Worm (Caenorhabditis elegans) whole organism, early embryonic: Measurements from ENCODE around the gene fbxa-136.

Experiments used
- B0310.2 ChIP-seq: sonication (generic microtip); optimal IDR thresholded peaks from 2 replicates; lab custom pipeline; 2016; ENCODE audit warnings: mild to moderate bottlenecking, missing genetic modification characterization, missing compliant biosample characterization
- F13C5.2 ChIP-seq: sonication (generic microtip); optimal IDR thresholded peaks from 2 replicates; lab custom pipeline; 2017; ENCODE audit warnings: mild to moderate bottlenecking, missing genetic modification characterization, inconsistent platforms, missing compliant biosample characterization
- aly-1 ChIP-seq: sonication (generic microtip); optimal IDR thresholded peaks from 2 replicates; lab custom pipeline; 2016; ENCODE audit warnings: missing genetic modification characterization, missing compliant biosample characterization
- ama-1 ChIP-seq: fragments of 150-350 bp; optimal IDR thresholded peaks from 2 replicates; lab custom pipeline; 2014
- ceh-13 ChIP-seq: fragments of 200-800 bp; sonication (Bioruptor generic); optimal IDR thresholded peaks from 2 replicates; lab custom pipeline; 2018; ENCODE audit warnings: mild to moderate bottlenecking, missing genetic modification characterization, missing compliant biosample characterization
- ceh-36 ChIP-seq: sonication (generic microtip); optimal IDR thresholded peaks from 2 replicates; lab custom pipeline; 2016; ENCODE audit warnings: missing genetic modification characterization, inconsistent platforms, missing compliant biosample characterization
- ets-7 ChIP-seq: sonication (generic microtip); optimal IDR thresholded peaks from 2 replicates; lab custom pipeline; 2016; ENCODE audit warnings: missing genotype, missing genetic modification characterization, missing compliant biosample characterization
- flt-1 ChIP-seq: fragments of 200-800 bp; sonication (Bioruptor generic); IDR thresholded peaks from 2 replicates; pipeline ENCODE4 v1.3.6; 2022; ENCODE audit warnings: missing genetic modification characterization, missing compliant biosample characterization
- hmbx-1 ChIP-seq: sonication (generic microtip); optimal IDR thresholded peaks from 2 replicates; lab custom pipeline; 2016; ENCODE audit warnings: mild to moderate bottlenecking, missing genetic modification characterization, missing compliant biosample characterization
- hmg-4 ChIP-seq: fragments of 200-800 bp; sonication (Bioruptor generic); optimal IDR thresholded peaks from 2 replicates; lab custom pipeline; 2018; ENCODE audit warnings: mild to moderate bottlenecking, missing genetic modification characterization, missing compliant biosample characterization
- hnd-1 ChIP-seq: sonication (generic microtip); optimal IDR thresholded peaks from 2 replicates; lab custom pipeline; 2016; ENCODE audit warnings: missing genetic modification characterization, missing compliant biosample characterization
- pes-1 ChIP-seq: fragments of 200-800 bp; sonication (Bioruptor generic); IDR thresholded peaks from 2 replicates; pipeline ENCODE4 v1.3.6; 2022; ENCODE audit warnings: missing genetic modification reagents, missing genetic modification characterization, missing compliant biosample characterization
- scrt-1 ChIP-seq: fragments of 200-800 bp; sonication (Bioruptor generic); IDR thresholded peaks from 2 replicates; pipeline ENCODE4 v1.3.6; 2022; ENCODE audit warnings: missing genetic modification characterization, missing compliant biosample characterization
- sea-1 ChIP-seq: fragments of 200-800 bp; sonication (Bioruptor generic); conservative IDR thresholded peaks from 2 replicates; pipeline ENCODE4 v1.3.6; 2022; ENCODE audit warnings: missing genetic modification characterization, missing compliant biosample characterization
- tbx-11 ChIP-seq: fragments of 200-800 bp; sonication (Bioruptor generic); IDR thresholded peaks from 2 replicates; pipeline ENCODE4 v1.3.6; 2022; ENCODE audit warnings: missing genetic modification characterization, missing compliant biosample characterization
- tbx-37 ChIP-seq: fragments of 200-800 bp; sonication (Bioruptor generic); conservative IDR thresholded peaks from 2 replicates; pipeline ENCODE4 v1.3.6; 2022; ENCODE audit warnings: missing genetic modification reagents, missing genetic modification characterization, missing compliant biosample characterization
- tra-4 ChIP-seq: sonication (generic microtip); optimal IDR thresholded peaks from 2 replicates; lab custom pipeline; 2017; ENCODE audit warnings: missing genetic modification characterization, missing compliant biosample characterization

The fbxa-136 gene

DNA sequence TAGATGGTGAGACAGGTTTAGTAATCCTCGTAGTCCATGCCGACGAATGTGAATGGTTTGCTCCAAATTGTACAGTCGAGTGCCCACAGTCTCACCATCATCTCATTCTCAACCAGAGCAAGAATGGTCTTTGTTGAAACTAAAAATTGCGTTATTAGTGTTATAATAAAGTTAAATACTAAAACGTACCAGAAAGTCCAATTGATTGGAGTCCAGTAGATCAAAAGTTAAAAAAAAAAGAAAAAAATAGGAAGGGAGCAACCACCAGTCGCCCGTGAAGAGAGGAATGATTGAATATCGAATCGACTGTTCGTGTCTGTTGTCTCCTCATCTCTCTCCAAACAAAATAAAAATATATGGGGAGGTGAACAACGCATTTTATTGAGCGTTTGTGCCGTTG, 9.7 kb downstream of the fbxa-136 start, which contains the start of gene C18D4.12:
Gene C18D4.12 (minus strand): TSS at position 101 of the 400 bp plus-strand sequence.
- TF ChIP-seq tbx-11 (GFP tag; lab: Robert Waterston, UW) = no peak
- TF ChIP-seq scrt-1 (GFP tag; lab: Robert Waterston, UW) = no peak
- TF ChIP-seq B0310.2 (tag; lab: Kevin White, UChicago) = no peak
- no peak for TF ChIP-seq ama-1 (lab: Kevin White, UChicago)
- no peak for TF ChIP-seq tra-4
- no peak for TF ChIP-seq flt-1 (GFP tag; lab: Robert Waterston, UW)
- no peak for TF ChIP-seq ets-7 (tag; lab: Kevin White, UChicago)
- TF ChIP-seq hmg-4 = no peak
- no peak for TF ChIP-seq hmbx-1 (tag; lab: Kevin White, UChicago)
- no peak for TF ChIP-seq F13C5.2 (tag; lab: Kevin White, UChicago)
- no peak for TF ChIP-seq pes-1
- no peak for TF ChIP-seq tbx-37 (GFP tag; lab: Robert Waterston, UW)
- no peak for TF ChIP-seq aly-1 (tag; lab: Kevin White, UChicago)
- TF ChIP-seq sea-1 = no peak
- TF ChIP-seq ceh-36 (tag; lab: Kevin White, UChicago) = no peak

DNA sequence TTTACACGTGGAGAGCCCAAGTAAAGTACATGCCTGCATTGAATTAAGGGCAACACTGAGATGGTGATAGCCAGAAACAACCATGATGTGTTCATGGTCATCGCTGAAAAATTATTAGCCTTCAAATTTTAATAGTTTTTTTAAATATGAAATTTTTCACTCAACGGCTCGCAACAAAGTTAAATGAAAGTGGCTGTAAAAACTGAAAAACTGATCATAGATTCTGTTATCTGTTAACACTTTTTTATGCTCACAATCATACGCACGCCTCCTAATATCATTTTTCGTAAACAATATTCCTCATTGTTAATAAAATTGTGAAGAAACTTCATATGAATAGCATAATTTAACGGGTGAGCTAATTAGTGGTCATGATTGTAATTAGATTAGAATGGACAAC, 10.6 kb downstream of the fbxa-136 start, which contains the start of gene C18D4.4:
Gene C18D4.4 (minus strand): TSS at position 101 of the 400 bp plus-strand sequence.
- TF ChIP-seq hmbx-1 (tag; lab: Kevin White, UChicago) (no peak), ceh-36 (tag; lab: Kevin White, UChicago) (no peak), sea-1 (no peak), pes-1 (no peak), tbx-11 (GFP tag; lab: Robert Waterston, UW) (no peak), hnd-1 (tag; lab: Kevin White, UChicago) (no peak), F13C5.2 (tag; lab: Kevin White, UChicago) (no peak)

ce11 chrV:17532686-17533085, 11.9 kb downstream of the fbxa-136 start, which contains the start of gene C18D4.3:
Gene C18D4.3 (minus strand): TSS chrV:17532786.
- TF ChIP-seq tbx-37 (GFP tag; lab: Robert Waterston, UW) (no peak), tra-4 (no peak), pes-1 (no peak), ceh-36 (tag; lab: Kevin White, UChicago) (no peak), sea-1 (no peak), scrt-1 (GFP tag; lab: Robert Waterston, UW) (no peak), ets-7 (tag; lab: Kevin White, UChicago) (no peak), ama-1 (lab: Kevin White, UChicago) (no peak), F13C5.2 (tag; lab: Kevin White, UChicago) (no peak)

DNA sequence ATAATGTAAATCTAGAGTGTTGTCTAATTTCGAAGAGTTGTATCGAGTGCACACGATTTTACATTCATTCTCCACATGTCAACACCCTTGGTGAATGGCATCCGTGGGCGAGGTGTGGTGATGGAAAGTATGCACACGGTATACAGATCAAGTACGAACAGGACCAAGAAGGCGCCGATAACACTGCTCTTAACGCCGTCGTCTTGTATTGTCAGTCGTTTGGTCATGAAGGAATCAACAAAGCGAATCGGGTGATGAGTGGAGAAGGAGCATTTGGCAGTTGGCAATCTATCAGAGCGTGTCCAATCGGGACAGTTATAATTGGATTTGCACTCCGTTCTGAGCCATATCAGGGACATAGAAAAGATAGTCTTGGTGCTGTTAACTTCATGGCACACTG, 12.4 kb downstream of the fbxa-136 start:
- TF ChIP-seq tbx-11 (GFP tag; lab: Robert Waterston, UW) (no peak), pes-1 (no peak), ceh-13 (no peak), sea-1 (no peak), hnd-1 (tag; lab: Kevin White, UChicago) (no peak), F13C5.2 (tag; lab: Kevin White, UChicago) (no peak), ama-1 (lab: Kevin White, UChicago) (no peak), B0310.2 (tag; lab: Kevin White, UChicago) (no peak), tbx-37 (GFP tag; lab: Robert Waterston, UW) (no peak), ets-7 (tag; lab: Kevin White, UChicago) (no peak), hmbx-1 (tag; lab: Kevin White, UChicago) (no peak), scrt-1 (GFP tag; lab: Robert Waterston, UW) (no peak), ceh-36 (tag; lab: Kevin White, UChicago) (no peak), flt-1 (GFP tag; lab: Robert Waterston, UW) (no peak), tra-4 (no peak)

DNA sequence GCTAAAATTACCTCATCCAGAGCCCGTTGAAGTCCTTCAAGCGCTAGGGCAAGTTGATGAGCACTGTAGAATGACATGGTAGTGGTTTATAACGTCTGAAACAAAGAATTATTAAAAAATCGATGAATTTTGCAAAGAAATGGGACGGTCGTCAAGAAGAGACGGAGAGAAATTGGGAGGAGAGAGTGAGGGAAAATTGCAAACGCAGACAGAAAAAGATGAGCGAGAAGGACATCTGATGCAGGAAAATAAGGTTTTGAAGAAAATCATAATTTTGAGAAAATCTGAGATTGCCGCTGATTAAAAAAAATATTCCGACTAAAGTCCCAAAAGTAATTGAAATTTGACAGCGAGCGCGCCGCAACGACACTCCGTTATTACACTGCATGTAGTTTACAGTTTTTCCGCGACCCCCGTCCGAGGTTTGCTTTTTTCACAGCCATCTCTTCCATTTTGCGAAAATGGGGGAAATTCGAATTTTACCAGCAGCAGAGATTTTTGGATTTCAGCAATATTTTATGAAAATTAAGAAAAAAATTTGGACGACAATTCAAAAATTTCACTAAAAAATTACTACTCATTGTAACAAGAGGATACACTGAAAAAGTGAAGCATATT, 17.6 kb downstream of the fbxa-136 start, which contains the start of gene C18D4.6:
Gene C18D4.6 (minus strand): TSS at position 97 of the 618 bp plus-strand sequence.
- TF ChIP-seq ama-1 (lab: Kevin White, UChicago) (no peak), hnd-1 (tag; lab: Kevin White, UChicago) (no peak), B0310.2 (tag; lab: Kevin White, UChicago) (no peak), aly-1 (tag; lab: Kevin White, UChicago) (no peak), tbx-11 (GFP tag; lab: Robert Waterston, UW) (no peak), pes-1 (no peak), ceh-13 (no peak), tra-4 (no peak), sea-1 (no peak), scrt-1 (GFP tag; lab: Robert Waterston, UW) (no peak), tbx-37 (GFP tag; lab: Robert Waterston, UW) (no peak), ceh-36 (tag; lab: Kevin White, UChicago) (no peak), ets-7 (tag; lab: Kevin White, UChicago) (no peak), hmbx-1 (tag; lab: Kevin White, UChicago) (no peak), F13C5.2 (tag; lab: Kevin White, UChicago) (no peak), hmg-4 (no peak)

- TF ChIP-seq ets-7 (tag; lab: Kevin White, UChicago) = no peak
- TF ChIP-seq hmbx-1 (tag; lab: Kevin White, UChicago) = no peak
- no peak for TF ChIP-seq F13C5.2 (tag; lab: Kevin White, UChicago)
- TF ChIP-seq hmg-4 = no peak
- no peak for TF ChIP-seq aly-1 (tag; lab: Kevin White, UChicago)
- TF ChIP-seq tra-4 = no peak
- no peak for TF ChIP-seq hnd-1 (tag; lab: Kevin White, UChicago)
- no peak for TF ChIP-seq tbx-37 (GFP tag; lab: Robert Waterston, UW)
- no peak for TF ChIP-seq sea-1
- TF ChIP-seq B0310.2 (tag; lab: Kevin White, UChicago) = no peak
- no peak for TF ChIP-seq scrt-1 (GFP tag; lab: Robert Waterston, UW)
- TF ChIP-seq tbx-11 (GFP tag; lab: Robert Waterston, UW) = no peak
- TF ChIP-seq flt-1 (GFP tag; lab: Robert Waterston, UW) = no peak
Observed at ce11 chrV:17539289-17539688, 18.5 kb downstream of the fbxa-136 start.

DNA sequence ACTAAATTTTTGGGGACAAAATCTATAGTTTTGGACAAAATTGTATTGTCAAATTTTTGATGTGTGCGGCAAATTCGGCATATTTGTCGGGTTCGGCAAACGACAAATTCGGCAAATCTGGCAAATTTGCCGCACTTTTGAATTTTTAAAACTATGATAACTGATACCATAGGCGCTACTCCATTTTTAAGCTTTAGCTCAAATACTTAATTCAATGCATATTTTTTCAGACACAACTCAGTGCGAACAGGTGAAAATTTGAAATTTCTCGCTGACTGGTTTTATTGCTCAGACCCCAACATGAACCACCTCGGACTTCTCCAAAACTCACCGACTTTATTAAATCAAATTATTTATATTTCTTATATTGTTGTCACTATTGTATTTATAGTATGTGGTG, 19.5 kb downstream of the fbxa-136 start, which contains the start of gene srz-25:
Gene srz-25 (plus strand): TSS at position 301 of the 400 bp plus-strand sequence.
- TF ChIP-seq flt-1 (GFP tag; lab: Robert Waterston, UW) (no peak), F13C5.2 (tag; lab: Kevin White, UChicago) (no peak), B0310.2 (tag; lab: Kevin White, UChicago) (no peak), ceh-36 (tag; lab: Kevin White, UChicago) (no peak), pes-1 (no peak), aly-1 (tag; lab: Kevin White, UChicago) (no peak), sea-1 (no peak), ets-7 (tag; lab: Kevin White, UChicago) (no peak), scrt-1 (GFP tag; lab: Robert Waterston, UW) (no peak), tbx-11 (GFP tag; lab: Robert Waterston, UW) (no peak), tra-4 (no peak), hmbx-1 (tag; lab: Kevin White, UChicago) (no peak), hmg-4 (no peak), hnd-1 (tag; lab: Kevin White, UChicago) (no peak), tbx-37 (GFP tag; lab: Robert Waterston, UW) (no peak), ama-1 (lab: Kevin White, UChicago) (no peak), ceh-13 (no peak)
